Fruit fly (Drosophila melanogaster) S2 (cell line): ENCODE data around the gene CG6180.

ENCODE experiments used
- CG8478 ChIP-seq: fragments of >200 bp; optimal IDR thresholded peaks from 2 replicates; lab custom pipeline; 2018
- CTCF ChIP-seq, 2 experiments: fragments of >200 bp; optimal IDR thresholded peaks; 2 replicates each; lab custom pipeline; 2018

CG6180 gene

DNA sequence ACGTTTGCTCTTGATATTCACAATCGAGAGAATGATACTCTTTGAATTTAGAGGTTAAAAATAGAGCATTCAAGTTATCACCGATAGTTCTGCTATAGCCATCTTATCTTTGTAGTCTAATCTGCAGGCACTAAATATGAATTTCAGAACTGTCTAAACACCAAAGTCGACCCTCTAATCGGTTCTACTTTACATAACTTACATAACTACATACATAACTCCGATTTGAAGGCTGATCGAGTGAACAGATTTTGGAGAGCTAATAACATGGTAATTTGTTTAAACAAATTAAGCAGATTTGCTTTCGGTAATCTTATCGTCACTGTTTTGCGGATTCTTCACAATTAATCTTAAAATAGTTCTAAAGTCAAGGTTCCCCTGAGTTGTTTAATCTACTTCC, 6.0 kb upstream of the CG6180 start:
- TF ChIP-seq CTCF (optimal IDR thresholded peaks at IDR 0.05; lab: Kevin White, UChicago): no peak
- no peak for TF ChIP-seq CG8478 (lab: Kevin White, UChicago)

DNA sequence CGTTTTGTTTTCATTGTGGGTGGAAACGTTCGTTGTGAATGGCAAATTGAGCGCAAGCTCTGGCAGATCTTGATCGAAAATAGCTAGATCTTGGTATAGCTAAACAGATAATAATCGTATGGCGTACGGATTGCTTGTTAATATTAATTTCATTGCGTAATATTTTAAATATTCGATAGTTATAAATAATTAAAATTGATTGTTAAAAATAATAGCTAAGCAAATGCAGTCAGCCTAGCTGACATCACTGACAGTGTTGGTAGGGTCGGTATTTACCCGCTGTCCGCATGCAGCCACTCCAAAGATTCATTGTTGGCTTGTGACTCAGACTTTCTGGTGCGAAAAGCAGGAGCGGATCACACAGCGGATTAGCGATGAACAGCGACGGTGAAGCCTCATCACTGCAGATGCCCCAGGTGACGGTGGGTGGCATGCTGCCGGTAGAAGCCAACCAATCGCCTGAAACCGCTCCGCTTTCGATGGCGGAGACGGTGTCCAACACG, 3.0 kb upstream of the CG6180 start, which contains the start of the genes CG5776 and spict:
TSS of gene CG5776 (minus strand) at position 34 of the 503 bp plus-strand sequence.
TSS of gene spict (plus strand) at position 308 of the 503 bp plus-strand sequence.
- TF ChIP-seq CTCF (optimal IDR thresholded peaks at IDR 0.05; lab: Kevin White, UChicago): peak in 1 of 2 experiments; percentile 15
- no peak for TF ChIP-seq CG8478 (lab: Kevin White, UChicago)

DNA sequence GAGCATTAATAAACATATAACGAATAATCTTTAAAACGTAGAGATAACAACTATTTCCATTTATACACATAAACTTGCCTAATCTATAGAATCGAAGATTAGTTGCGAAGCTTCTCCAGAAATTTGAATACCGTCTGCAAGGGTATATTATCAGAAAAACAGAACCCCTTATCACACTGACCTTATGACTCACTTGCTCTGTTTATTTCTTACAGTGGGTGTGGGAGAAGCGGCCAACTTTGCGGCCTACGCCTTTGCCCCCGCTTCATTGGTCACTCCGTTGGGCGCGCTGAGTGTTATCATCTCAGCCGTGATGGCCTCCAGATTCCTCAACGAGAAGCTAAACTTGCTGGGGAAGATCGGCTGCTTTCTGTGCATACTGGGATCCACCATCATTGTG, 2.1 kb upstream of the CG6180 start:
- TF ChIP-seq CG8478 (lab: Kevin White, UChicago): no peak

DNA sequence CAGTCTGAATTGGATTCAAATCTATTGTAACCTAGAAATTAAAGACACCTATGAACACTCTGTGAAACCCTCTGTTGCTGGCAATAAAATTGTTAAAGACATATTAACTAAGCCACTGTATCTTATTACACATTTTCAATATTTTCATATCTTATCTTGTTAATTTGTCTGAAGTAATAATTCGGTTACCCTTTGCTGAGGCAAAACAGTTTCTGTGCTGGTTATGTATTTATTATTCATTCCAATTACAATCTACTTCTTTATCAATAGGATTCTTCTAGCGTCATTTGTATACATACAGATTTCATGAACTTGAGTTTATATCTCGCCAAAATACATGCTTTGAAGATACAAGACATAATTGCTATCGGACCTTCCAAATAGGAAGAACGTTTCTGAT, 1.1 kb downstream of the CG6180 start:
- TF ChIP-seq CG8478 (lab: Kevin White, UChicago) (no peak), CTCF (optimal IDR thresholded peaks at IDR 0.05; lab: Kevin White, UChicago) (no peak)

DNA sequence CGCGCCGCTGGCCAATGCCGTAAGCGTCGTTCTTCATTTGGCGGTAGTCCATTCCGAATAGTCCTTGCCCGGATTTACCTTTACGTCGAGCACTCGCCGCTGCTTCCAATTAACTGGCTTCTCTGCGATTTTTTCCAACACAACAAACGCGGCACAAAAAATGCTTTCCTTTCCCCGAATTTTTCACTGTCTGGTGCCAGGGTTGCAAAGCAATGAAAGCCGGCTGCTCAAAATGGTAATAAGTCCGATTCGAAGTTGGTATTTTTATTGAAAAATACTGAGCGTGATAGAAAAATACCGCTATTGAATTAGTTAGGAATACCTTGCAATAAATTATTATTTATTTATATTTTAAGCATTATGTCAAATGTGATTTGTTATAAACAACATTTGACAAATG, 4.8 kb downstream of the CG6180 start:
- TF ChIP-seq CG8478 (lab: Kevin White, UChicago) (no peak), CTCF (optimal IDR thresholded peaks at IDR 0.05; lab: Kevin White, UChicago) (no peak)

DNA sequence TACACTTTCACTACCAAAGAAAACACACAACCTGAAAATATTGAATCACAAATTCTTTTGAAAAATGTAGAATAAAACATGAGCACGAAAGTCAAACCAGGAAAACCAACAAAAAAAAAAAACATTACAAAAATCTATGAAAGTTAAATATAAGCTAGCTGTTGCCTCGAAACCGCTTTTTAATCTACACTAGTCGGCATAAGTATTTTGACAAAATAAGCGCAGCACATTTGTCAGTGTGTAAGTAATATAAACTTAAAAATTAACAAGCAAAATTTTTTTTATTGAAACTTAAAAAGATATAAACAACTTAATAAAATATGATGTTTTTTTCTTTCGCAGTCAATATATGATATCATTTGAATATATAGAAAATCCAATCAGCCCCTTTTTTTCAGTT, 5.4 kb downstream of the CG6180 start, which contains the start of gene CG5787:
TSS of gene CG5787 (minus strand) at position 101 of the 400 bp plus-strand sequence.
- TF ChIP-seq CG8478 (lab: Kevin White, UChicago) (no peak), CTCF (optimal IDR thresholded peaks at IDR 0.05; lab: Kevin White, UChicago) (no peak)

DNA sequence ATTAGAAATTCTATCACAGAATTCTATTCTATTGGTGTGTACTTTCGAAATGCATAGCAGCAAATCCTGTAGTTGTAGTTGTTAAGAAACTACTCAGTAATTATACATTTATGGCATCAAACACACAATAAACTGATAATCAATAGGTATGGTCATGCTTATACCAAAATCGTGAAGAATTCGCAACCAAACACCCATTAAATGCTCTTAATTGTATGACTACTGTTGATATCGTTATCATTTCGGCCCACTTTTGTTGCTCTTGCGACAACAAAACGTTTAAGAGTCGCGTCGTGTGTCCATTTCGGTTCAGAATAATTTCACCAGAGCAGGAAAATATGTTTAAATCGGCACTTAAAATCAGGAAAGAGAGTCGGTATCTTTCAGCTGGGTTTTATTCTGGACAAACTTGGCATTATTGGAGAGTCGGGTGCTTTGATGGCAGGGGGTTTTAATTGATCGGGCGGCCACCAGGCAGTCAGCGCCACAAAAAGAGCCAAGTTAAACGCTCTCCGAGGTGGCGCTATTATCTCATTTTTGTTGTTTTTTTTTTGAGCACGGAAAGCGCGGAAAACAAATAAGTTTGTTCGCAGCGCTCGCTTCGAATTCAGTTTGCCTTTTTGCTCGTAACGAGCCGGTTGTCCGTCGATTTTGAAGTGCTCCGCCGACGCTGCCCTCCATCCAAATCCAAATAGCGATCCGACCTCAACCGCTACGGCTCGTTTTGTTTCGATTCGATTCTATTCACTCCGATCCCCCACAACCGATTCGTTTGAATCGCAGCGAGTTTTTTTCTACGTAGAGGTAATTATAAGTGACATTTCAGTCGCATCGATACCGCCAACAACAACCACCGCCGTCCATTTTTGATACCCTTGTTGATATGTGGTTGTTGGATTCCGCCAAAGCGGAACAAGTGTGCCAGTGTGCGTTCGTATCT, 11.2 kb downstream of the CG6180 start, which contains the start of gene MRP:
TSS of gene MRP (plus strand) at position 609 of the 940 bp plus-strand sequence.
- TF ChIP-seq CTCF (optimal IDR thresholded peaks at IDR 0.05; lab: Kevin White, UChicago) (no peak), CG8478 (lab: Kevin White, UChicago) (no peak)

DNA sequence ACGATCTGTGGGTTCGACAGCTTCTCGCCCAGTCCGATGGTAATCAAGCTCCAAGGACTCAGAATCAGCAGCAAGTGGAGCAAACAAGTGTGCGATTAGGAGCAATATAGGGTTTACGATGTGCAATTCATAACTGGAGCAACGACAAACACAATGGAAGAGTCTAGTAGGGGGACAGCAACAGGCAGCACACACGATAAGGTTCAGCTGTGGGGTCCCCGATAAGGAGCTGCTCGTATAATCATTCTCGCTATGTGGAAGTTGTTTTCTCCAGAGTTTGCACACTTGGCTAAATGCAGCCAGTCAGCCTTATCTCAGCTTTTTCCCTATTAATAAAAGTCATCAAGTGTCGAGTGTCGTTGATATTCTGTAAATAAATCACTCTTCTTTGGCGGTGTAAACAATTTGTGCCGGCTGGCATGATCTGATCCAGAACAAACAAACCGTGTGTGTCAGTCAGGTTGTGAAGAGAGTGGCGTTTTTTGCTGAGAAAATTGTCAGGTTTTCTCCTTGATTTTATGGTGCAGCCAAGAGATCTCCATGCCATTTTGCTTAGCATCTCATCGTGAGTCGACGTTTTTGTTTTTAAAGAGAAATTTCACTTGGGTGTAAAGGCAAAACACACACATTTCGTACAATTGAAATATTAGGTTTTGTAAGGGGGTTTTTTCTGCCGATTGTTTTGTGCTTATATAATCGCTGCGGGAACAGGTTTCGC, 12.4 kb downstream of the CG6180 start:
- TF ChIP-seq CTCF (optimal IDR thresholded peaks at IDR 0.05; lab: Kevin White, UChicago): no peak
- TF ChIP-seq CG8478 (lab: Kevin White, UChicago): no peak

DNA sequence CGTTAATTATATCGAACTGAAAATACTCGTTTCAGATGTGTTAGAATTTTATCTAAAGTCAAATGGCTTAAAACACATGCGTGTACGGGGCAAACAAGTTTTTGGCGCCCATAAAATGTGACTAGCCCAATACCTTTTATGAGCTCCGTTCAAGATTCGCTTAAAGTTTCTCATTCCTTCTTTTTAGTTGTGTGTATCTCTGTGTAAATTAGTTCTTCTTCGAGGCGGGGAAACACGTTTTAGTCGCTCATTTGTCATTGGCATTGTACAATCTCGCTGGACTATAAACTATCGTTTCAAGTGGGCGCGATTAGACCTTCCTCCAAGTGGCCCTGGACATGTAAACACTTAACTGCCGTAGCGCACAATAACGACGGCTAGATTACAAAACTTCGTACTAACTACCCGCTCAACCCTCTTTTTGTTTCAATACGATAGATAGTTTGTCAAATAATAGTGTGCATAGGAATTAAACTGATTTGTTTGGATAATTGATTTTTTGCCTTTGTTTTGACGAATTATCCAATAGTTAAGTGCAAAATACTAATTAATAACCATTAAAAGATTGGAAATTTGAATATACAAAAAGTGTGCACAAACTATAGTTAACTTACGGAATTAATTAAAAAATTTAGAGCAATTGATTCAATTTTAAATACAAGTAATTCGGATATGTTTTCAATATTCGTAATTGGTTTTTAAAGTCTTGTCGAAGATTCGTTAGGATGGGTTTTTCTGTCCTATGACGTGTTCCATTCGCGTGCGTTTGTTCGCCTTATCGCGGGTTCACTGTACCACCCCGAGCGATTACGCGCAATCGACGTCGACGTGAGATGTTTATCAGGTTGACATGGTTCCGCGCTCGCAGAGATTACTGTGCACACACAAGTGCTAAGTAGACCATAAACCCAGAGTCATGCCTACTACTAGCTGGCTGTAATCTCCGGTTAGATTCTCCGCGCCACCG, 13.3 kb downstream of the CG6180 start:
- TF ChIP-seq CTCF (optimal IDR thresholded peaks at IDR 0.05; lab: Kevin White, UChicago) (no peak), CG8478 (lab: Kevin White, UChicago) (no peak)

DNA sequence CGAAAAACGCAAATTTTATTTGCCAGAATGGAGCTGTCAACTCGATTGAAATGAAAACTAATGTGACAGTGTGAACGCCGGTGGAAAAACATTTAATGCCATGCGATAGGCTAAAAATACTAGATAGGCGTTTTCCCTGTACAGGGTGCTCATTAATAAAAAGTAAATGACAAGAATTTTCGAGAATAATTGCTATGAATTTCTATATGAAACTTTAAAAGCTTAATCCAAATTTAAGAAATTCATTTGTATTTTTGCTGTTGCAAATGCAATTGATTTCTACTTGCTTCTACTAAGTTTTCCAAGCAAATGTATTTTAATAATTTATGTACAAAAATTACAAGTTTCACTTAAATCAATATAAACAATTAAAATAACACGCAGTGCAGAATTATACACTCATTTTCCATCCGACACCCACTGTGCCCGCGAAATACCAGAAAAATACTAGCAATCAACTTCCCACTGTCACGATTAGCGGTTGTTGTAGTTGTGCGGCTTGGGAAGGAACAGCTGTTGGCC, 14.4 kb downstream of the CG6180 start, which contains the start of gene Pih1D1:
TSS of gene Pih1D1 (minus strand) at position 50 of the 522 bp plus-strand sequence.
- TF ChIP-seq CTCF (optimal IDR thresholded peaks at IDR 0.05; lab: Kevin White, UChicago): no peak

DNA sequence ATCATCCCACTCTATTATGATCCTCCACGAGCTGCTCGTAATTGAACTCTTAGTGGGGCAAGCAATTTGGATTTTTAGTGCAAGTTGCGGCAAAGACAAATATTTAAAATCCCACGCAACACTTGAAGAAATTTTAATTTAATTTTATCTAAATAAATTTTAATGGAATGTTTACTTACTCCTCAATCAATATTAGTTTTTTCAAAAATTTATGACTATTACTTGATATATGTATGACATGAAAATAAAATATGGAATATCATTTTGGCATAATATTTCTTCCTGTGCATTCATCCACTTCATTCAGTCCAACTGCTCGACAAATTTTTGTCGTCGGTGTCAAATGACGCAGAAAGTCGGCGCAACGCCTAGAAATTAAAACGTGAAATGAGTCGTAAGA, 42.6 kb downstream of the CG6180 start:
- no peak for TF ChIP-seq CG8478 (lab: Kevin White, UChicago)
- TF ChIP-seq CTCF (optimal IDR thresholded peaks at IDR 0.05; lab: Kevin White, UChicago): no peak

DNA sequence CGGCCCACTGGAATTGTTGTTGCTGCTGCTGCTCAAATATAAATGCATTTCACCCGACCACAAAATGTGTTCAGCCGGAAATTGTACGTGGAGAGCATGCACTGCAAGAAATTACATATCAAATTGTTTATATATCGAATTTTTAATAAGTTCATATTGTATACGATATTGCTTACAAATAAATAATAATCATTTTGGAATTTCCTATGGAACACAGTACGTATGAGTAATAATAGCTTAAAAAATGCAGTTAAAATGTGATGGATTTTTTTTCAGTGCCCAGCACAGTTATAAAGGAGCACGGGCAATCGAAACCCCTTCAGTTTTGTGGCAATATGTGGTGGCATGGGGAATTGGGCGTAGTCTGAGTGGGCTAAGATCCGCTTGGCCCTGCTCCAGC, 49.0 kb downstream of the CG6180 start:
- TF ChIP-seq CTCF (optimal IDR thresholded peaks at IDR 0.05; lab: Kevin White, UChicago) (no peak), CG8478 (lab: Kevin White, UChicago) (no peak)
